Fruit fly (Drosophila melanogaster): ENCODE results near the gene CG9547.

Gene CG9547

dm6 chr2L:6455955-6456599 is 38.3 kb downstream of the CG9547 start, which contains the start of gene frj (continued):
- TF ChIP-seq salm (tag; optimal IDR thresholded peaks at IDR 0.05) = peak; percentile 36
- TF ChIP-seq Side (GFP tag; optimal IDR thresholded peaks at IDR 0.05) = peak; percentile 38
- TF ChIP-seq Deaf1 (tag; optimal IDR thresholded peaks at IDR 0.05) = peak; percentile 19
- peak; percentile 70 for TF ChIP-seq HLH54F (GFP tag; optimal IDR thresholded peaks at IDR 0.05)
- peak; percentile 31 for TF ChIP-seq CG12236 (GFP tag; optimal IDR thresholded peaks at IDR 0.05)
- TF ChIP-seq CG15269 (tag; optimal IDR thresholded peaks at IDR 0.05) = peak; percentile 69
- TF ChIP-seq CG1233 (GFP tag; optimal IDR thresholded peaks at IDR 0.05) = no peak
- peak; percentile 68 for TF ChIP-seq pum (GFP tag; optimal IDR thresholded peaks at IDR 0.05)
- peak in 1 of 2 experiments; percentile 32 for TF ChIP-seq insv (GFP tag; optimal IDR thresholded peaks at IDR 0.05)
- TF ChIP-seq Xrp1 (GFP tag; IDR thresholded peaks at IDR 0.05) = peak; percentile 59; the same call in 1 of the 2 replicates
- TF ChIP-seq al (GFP tag; IDR thresholded peaks at IDR 0.05) = peak; percentile 61
- TF ChIP-seq pb (GFP tag; optimal IDR thresholded peaks at IDR 0.05) = peak; percentile 41
- TF ChIP-seq Nf-YB (GFP tag; optimal IDR thresholded peaks at IDR 0.05) = no peak
- TF ChIP-seq tgo (GFP tag; IDR thresholded peaks at IDR 0.05) = peak; percentile 67
- TF ChIP-seq MTF-1 (GFP tag; optimal IDR thresholded peaks at IDR 0.05; ENCODE audit: borderline replicate concordance) = peak; percentile 31
- TF ChIP-seq CG2875 (GFP tag; optimal IDR thresholded peaks at IDR 0.05) = peak; percentile 55
- peak; percentile 9 for TF ChIP-seq CG5180 (GFP tag; optimal IDR thresholded peaks at IDR 0.05)
- TF ChIP-seq NfI (GFP tag; optimal IDR thresholded peaks at IDR 0.05) = peak; percentile 48
- no peak for TF ChIP-seq CG2129 (GFP tag; IDR thresholded peaks at IDR 0.05; ENCODE audit: partially characterized antibody)
- TF ChIP-seq Dfd (GFP tag; optimal IDR thresholded peaks at IDR 0.05) = peak in 1 of 2 experiments; percentile 62
- TF ChIP-seq abd-A (tag; optimal IDR thresholded peaks at IDR 0.05) = no peak
- TF ChIP-seq CG18476 (GFP tag; optimal IDR thresholded peaks at IDR 0.05) = peak; percentile 33
- 0 out of 2 replicates have a peak, but pooled peaks have one; percentile 33 for TF ChIP-seq CG32772 (GFP tag; IDR thresholded peaks at IDR 0.05)
- TF ChIP-seq Oaz (GFP tag; IDR thresholded peaks at IDR 0.05) = 0 out of 2 replicates have a peak, but pooled peaks have one; percentile 41
- TF ChIP-seq D19A (tag; optimal IDR thresholded peaks at IDR 0.05) = peak; percentile 42
- TF ChIP-seq CG10959 (GFP tag; IDR thresholded peaks at IDR 0.05) = peak; percentile 48
- no peak for TF ChIP-seq kay (GFP tag; optimal IDR thresholded peaks at IDR 0.05)
- TF ChIP-seq Hey (tag; optimal IDR thresholded peaks at IDR 0.05) = no peak
- TF ChIP-seq dmrt99B (tag; optimal IDR thresholded peaks at IDR 0.05) = peak; percentile 53
- no peak for TF ChIP-seq zf30C (GFP tag; optimal IDR thresholded peaks at IDR 0.05)
- peak; percentile 55 for TF ChIP-seq E2f2 (GFP tag; IDR thresholded peaks at IDR 0.05)
- peak; percentile 29 for TF ChIP-seq MESR4 (GFP tag; optimal IDR thresholded peaks at IDR 0.05)
- TF ChIP-seq eve (GFP tag; optimal IDR thresholded peaks at IDR 0.05) = no peak
- 0 out of 3 replicates have a peak, but pooled peaks have one; percentile 18 for TF ChIP-seq vnd (GFP tag; IDR thresholded peaks at IDR 0.05; ENCODE audit: partially characterized antibody)
- TF ChIP-seq CG31365 (tag; optimal IDR thresholded peaks at IDR 0.05) = no peak
- peak in 2 of 3 experiments; percentile 47 to 54 for TF ChIP-seq Stat92E (GFP tag; optimal IDR thresholded peaks at IDR 0.05)
- no peak for TF ChIP-seq en (GFP tag; optimal IDR thresholded peaks at IDR 0.05)
- 0 out of 2 replicates have a peak, but pooled peaks have one; percentile 13 for TF ChIP-seq nerfin-2 (GFP tag; IDR thresholded peaks at IDR 0.05; ENCODE audit: partially characterized antibody)
- peak; percentile 78 for TF ChIP-seq CG30403 (GFP tag; optimal IDR thresholded peaks at IDR 0.05)
- TF ChIP-seq sob (GFP tag; IDR thresholded peaks at IDR 0.05) = peak; percentile 70
- peak; percentile 24 for TF ChIP-seq CG8281 (tag; optimal IDR thresholded peaks at IDR 0.05)
- peak in 1 of 2 experiments; percentile 39 for TF ChIP-seq Eip74EF (GFP tag; optimal IDR thresholded peaks at IDR 0.05)
- 0 out of 4 replicates have a peak, but pooled peaks have one; percentile 59 for TF ChIP-seq chinmo (GFP tag; IDR thresholded peaks at IDR 0.05; ENCODE audit: partially characterized antibody)
- TF ChIP-seq ems (GFP tag; optimal IDR thresholded peaks at IDR 0.05) = peak; percentile 56
- TF ChIP-seq CG7839 (tag; optimal IDR thresholded peaks at IDR 0.05) = peak; percentile 73
- no peak for TF ChIP-seq Asciz (GFP tag; optimal IDR thresholded peaks at IDR 0.05)
- TF ChIP-seq Meics (GFP tag; optimal IDR thresholded peaks at IDR 0.05) = peak; percentile 29
- TF ChIP-seq ci (GFP tag; IDR thresholded peaks at IDR 0.05) = peak; percentile 57

All from whole organism, embryonic.